Worm (Caenorhabditis elegans) whole organism, L1 larva: Measurements from ENCODE around the gene C14E2.4.

Experiments
- C04F5.9 ChIP-seq: sonication (generic microtip); optimal IDR thresholded peaks from 2 replicates; lab custom pipeline; 2016; ENCODE audit warnings: missing genetic modification characterization, missing compliant biosample characterization
- C34B4.2 ChIP-seq: sonication (generic microtip); optimal IDR thresholded peaks from 2 replicates; lab custom pipeline; 2017; ENCODE audit warnings: mild to moderate bottlenecking, missing genetic modification characterization, missing compliant biosample characterization
- Y116A8C.19 ChIP-seq: sonication (generic microtip); optimal IDR thresholded peaks from 2 replicates; lab custom pipeline; 2016; ENCODE audit warnings: missing compliant biosample characterization, missing genetic modification characterization, borderline replicate concordance
- aha-1 ChIP-seq: fragments of 150-350 bp; optimal IDR thresholded peaks from 2 replicates; lab custom pipeline; 2014; ENCODE audit warnings: missing biosample characterization, missing genetic modification characterization
- alr-1 ChIP-seq: fragments of 200-800 bp; sonication (Bioruptor generic); optimal IDR thresholded peaks from 2 replicates; lab custom pipeline; 2018; ENCODE audit warnings: borderline replicate concordance, mild to moderate bottlenecking, missing genetic modification characterization, missing compliant biosample characterization
- aly-2 ChIP-seq: fragments of 150-350 bp; optimal IDR thresholded peaks from 2 replicates; lab custom pipeline; 2014; ENCODE audit warnings: missing biosample characterization, missing genetic modification characterization
- ama-1 ChIP-seq: fragments of 150-350 bp; optimal IDR thresholded peaks from 2 replicates; lab custom pipeline; 2014
- blmp-1 ChIP-seq: fragments of 150-350 bp; optimal IDR thresholded peaks from 2 replicates; lab custom pipeline; 2014; ENCODE audit warnings: missing biosample characterization, missing genetic modification characterization
- ceh-63 ChIP-seq: fragments of 200-800 bp; sonication (Bioruptor generic); optimal IDR thresholded peaks from 2 replicates; lab custom pipeline; 2018; ENCODE audit warnings: mild to moderate bottlenecking, missing genetic modification characterization, missing compliant biosample characterization
- ceh-8 ChIP-seq: fragments of 200-800 bp; sonication (Bioruptor generic); optimal IDR thresholded peaks from 2 replicates; lab custom pipeline; 2018; ENCODE audit warnings: mild to moderate bottlenecking, missing genetic modification characterization, moderate library complexity, missing compliant biosample characterization
- ceh-82 ChIP-seq, 3 experiments: fragments of 150-350 bp in 1 of 3; sonication (generic microtip) in 2 of 3; optimal IDR thresholded peaks; 2 replicates each; lab custom pipeline; 2014 to 2017; ENCODE audit warnings: missing biosample characterization in 3 of 3, missing genetic modification characterization in 3 of 3
- ces-1 ChIP-seq: fragments of 150-350 bp; optimal IDR thresholded peaks from 2 replicates; lab custom pipeline; 2014; ENCODE audit warnings: missing biosample characterization, missing genetic modification reagents, missing genetic modification characterization
- dpl-1 ChIP-seq, 3 experiments: fragments of 150-350 bp in 2 of 3; sonication (generic microtip) in 1 of 3; optimal IDR thresholded peaks; 2 replicates each; lab custom pipeline; 2014 to 2017; ENCODE audit warnings: missing biosample characterization in 3 of 3, missing genetic modification characterization in 3 of 3, missing genetic modification reagents in 3 of 3
- dsc-1 ChIP-seq: sonication (generic microtip); optimal IDR thresholded peaks from 2 replicates; lab custom pipeline; 2016; ENCODE audit warnings: mild to moderate bottlenecking, missing genetic modification characterization, missing compliant biosample characterization
- efl-1 ChIP-seq, 4 experiments: fragments of 150-350 bp; optimal IDR thresholded peaks in 3 of 4; peaks in 1 of 4; 1 replicate in 1 of 4; 2 replicates in 3 of 4; lab custom pipeline; 2014; ENCODE audit warnings: missing biosample characterization in 2 of 4, missing genetic modification characterization in 2 of 4, missing genetic modification reagents in 2 of 4
- efl-3 ChIP-seq: fragments of 200-800 bp; sonication (Bioruptor generic); optimal IDR thresholded peaks from 2 replicates; lab custom pipeline; 2018; ENCODE audit warnings: mild to moderate bottlenecking, missing genetic modification characterization, missing compliant biosample characterization
- egl-13 ChIP-seq: sonication (generic microtip); optimal IDR thresholded peaks from 2 replicates; lab custom pipeline; 2016; ENCODE audit warnings: missing genotype, missing genetic modification reagents, missing genetic modification characterization, missing compliant biosample characterization
- elt-3 ChIP-seq, 6 experiments: fragments of 150-350 bp in 1 of 6; sonication (generic microtip); optimal IDR thresholded peaks; 2 replicates each; lab custom pipeline; 2017 to 2018; ENCODE audit warnings: missing biosample characterization in 6 of 6, missing genetic modification characterization in 6 of 6, inconsistent platforms in 1 of 6
- ets-5 ChIP-seq: fragments of 200-800 bp; sonication (Bioruptor generic); IDR thresholded peaks from 2 replicates; pipeline ENCODE4 v1.3.6; 2022; ENCODE audit warnings: missing genetic modification characterization, missing compliant biosample characterization
- fos-1 ChIP-seq: fragments of 150-350 bp; optimal IDR thresholded peaks from 2 replicates; lab custom pipeline; 2014; ENCODE audit warnings: missing biosample characterization, missing genetic modification characterization
- hlh-17 ChIP-seq: fragments of 200-800 bp; sonication (Bioruptor generic); optimal IDR thresholded peaks from 2 replicates; lab custom pipeline; 2018; ENCODE audit warnings: missing genetic modification characterization, mild to moderate bottlenecking, missing compliant biosample characterization, moderate library complexity, borderline replicate concordance
- hlh-4 ChIP-seq: sonication (generic microtip); optimal IDR thresholded peaks from 2 replicates; lab custom pipeline; 2016; ENCODE audit warnings: mild to moderate bottlenecking, missing genetic modification characterization, missing compliant biosample characterization
- hpl-2 ChIP-seq: fragments of 150-350 bp; optimal IDR thresholded peaks from 2 replicates; lab custom pipeline; 2014; ENCODE audit warnings: missing biosample characterization, missing genetic modification reagents, missing genetic modification characterization
- isw-1 ChIP-seq: fragments of 200-800 bp; sonication (Bioruptor generic); IDR thresholded peaks from 2 replicates; pipeline ENCODE4 v1.3.6; 2022; ENCODE audit warnings: missing genetic modification characterization, missing compliant biosample characterization
- lin-13 ChIP-seq: fragments of 150-350 bp; optimal IDR thresholded peaks from 2 replicates; lab custom pipeline; 2014; ENCODE audit warnings: missing biosample characterization, missing genetic modification reagents, missing genetic modification characterization
- lin-14 ChIP-seq: fragments of 200-800 bp; sonication (Bioruptor generic); optimal IDR thresholded peaks from 2 replicates; lab custom pipeline; 2018; ENCODE audit warnings: mild to moderate bottlenecking, missing genetic modification characterization, moderate library complexity, missing compliant biosample characterization
- lsy-2 ChIP-seq, 2 experiments: fragments of 150-350 bp; optimal IDR thresholded peaks; 2 replicates each; lab custom pipeline; 2014; ENCODE audit warnings: missing biosample characterization in 2 of 2, missing genetic modification characterization in 2 of 2
- mdl-1 ChIP-seq, 2 experiments: fragments of 150-350 bp; optimal IDR thresholded peaks; 2 replicates each; lab custom pipeline; 2014 to 2017; ENCODE audit warnings: missing biosample characterization in 2 of 2, missing genetic modification characterization in 2 of 2, inconsistent platforms in 1 of 2
- mef-2 ChIP-seq: fragments of 150-350 bp; optimal IDR thresholded peaks from 2 replicates; lab custom pipeline; 2014; ENCODE audit warnings: missing biosample characterization, missing genetic modification characterization
- mep-1 ChIP-seq: fragments of 150-350 bp; optimal IDR thresholded peaks from 2 replicates; lab custom pipeline; 2014; ENCODE audit warnings: missing biosample characterization, missing genetic modification characterization
- nhr-19 ChIP-seq: fragments of 200-800 bp; sonication (Bioruptor generic); conservative IDR thresholded peaks from 2 replicates; pipeline ENCODE4 v1.3.6; 2022; ENCODE audit warnings: missing genetic modification characterization, missing compliant biosample characterization
- nhr-20 ChIP-seq: sonication (generic microtip); optimal IDR thresholded peaks from 2 replicates; lab custom pipeline; 2016; ENCODE audit warnings: mild to moderate bottlenecking, missing genetic modification characterization, missing compliant biosample characterization
- nhr-28 ChIP-seq: fragments of 150-350 bp; optimal IDR thresholded peaks from 2 replicates; lab custom pipeline; 2014; ENCODE audit warnings: missing biosample characterization, missing genetic modification characterization
- nhr-47 ChIP-seq: sonication (generic microtip); optimal IDR thresholded peaks from 2 replicates; lab custom pipeline; 2016; ENCODE audit warnings: mild to moderate bottlenecking, missing genetic modification characterization, moderate library complexity, missing compliant biosample characterization
- nhr-84 ChIP-seq: sonication (generic microtip); optimal IDR thresholded peaks from 2 replicates; lab custom pipeline; 2017; ENCODE audit warnings: missing biosample characterization, missing genetic modification characterization
- nhr-85 ChIP-seq: sonication (generic microtip); peaks from one replicate; lab custom pipeline; 2016; ENCODE audit warnings: missing genetic modification characterization, inconsistent platforms, missing compliant biosample characterization
- pqm-1 ChIP-seq: sonication (generic microtip); optimal IDR thresholded peaks from 3 replicates; lab custom pipeline; 2017; ENCODE audit warnings: missing biosample characterization, missing genetic modification characterization
- rnt-1 ChIP-seq: sonication (generic microtip); optimal IDR thresholded peaks from 2 replicates; lab custom pipeline; 2016; ENCODE audit warnings: mild to moderate bottlenecking, missing genetic modification characterization, moderate library complexity, missing compliant biosample characterization
- skn-1 ChIP-seq: fragments of 150-350 bp; optimal IDR thresholded peaks from 2 replicates; lab custom pipeline; 2014; ENCODE audit warnings: missing biosample characterization, missing genetic modification characterization
- sox-4 ChIP-seq: sonication (generic microtip); optimal IDR thresholded peaks from 2 replicates; lab custom pipeline; 2016; ENCODE audit warnings: missing genetic modification characterization, missing compliant biosample characterization
- swsn-7 ChIP-seq: sonication (generic microtip); optimal IDR thresholded peaks from 2 replicates; lab custom pipeline; 2016; ENCODE audit warnings: missing genetic modification characterization, missing compliant biosample characterization
- tlp-1 ChIP-seq: fragments of 150-350 bp; optimal IDR thresholded peaks from 2 replicates; lab custom pipeline; 2014; ENCODE audit warnings: missing biosample characterization, missing genetic modification characterization
- unc-130 ChIP-seq: fragments of 150-350 bp; optimal IDR thresholded peaks from 2 replicates; lab custom pipeline; 2017; ENCODE audit warnings: missing biosample characterization, missing genetic modification characterization, inconsistent platforms
- unc-62 ChIP-seq: fragments of 150-350 bp; optimal IDR thresholded peaks from 2 replicates; lab custom pipeline; 2014; ENCODE audit warnings: missing biosample characterization, missing genetic modification reagents, missing genetic modification characterization
- unc-98 ChIP-seq: fragments of 200-800 bp; sonication (Bioruptor generic); IDR thresholded peaks from 2 replicates; pipeline ENCODE4 v1.3.6; 2022; ENCODE audit warnings: missing genetic modification characterization, missing compliant biosample characterization
- zip-4 ChIP-seq: fragments of 200-800 bp; sonication (Bioruptor generic); optimal IDR thresholded peaks from 2 replicates; lab custom pipeline; 2018; ENCODE audit warnings: mild to moderate bottlenecking, missing genetic modification characterization, moderate library complexity, missing compliant biosample characterization
- ztf-4 ChIP-seq: fragments of 150-350 bp; optimal IDR thresholded peaks from 2 replicates; lab custom pipeline; 2014; ENCODE audit warnings: missing biosample characterization, missing genetic modification characterization

Gene C14E2.4

ce11 chrX:1821235-1821634 lies at the start of gene C14E2.4:
Gene C14E2.4, minus strand, starts transcription at chrX:1821335.
- TF ChIP-seq ceh-63 (GFP tag; lab: Kevin White, UChicago) (no peak), aly-2 (no peak), rnt-1 (tag; lab: Kevin White, UChicago) (no peak), unc-98 (GFP tag; lab: Robert Waterston, UW) (no peak), dsc-1 (no peak), nhr-19 (GFP tag; lab: Robert Waterston, UW) (no peak), unc-62 (GFP tag; lab: Kevin White, UChicago) (no peak), nhr-85 (tag; lab: Kevin White, UChicago) (no peak), blmp-1 (no peak), pqm-1 (tag; lab: Kevin White, UChicago) (no peak), zip-4 (GFP tag; lab: Kevin White, UChicago) (no peak)

DNA sequence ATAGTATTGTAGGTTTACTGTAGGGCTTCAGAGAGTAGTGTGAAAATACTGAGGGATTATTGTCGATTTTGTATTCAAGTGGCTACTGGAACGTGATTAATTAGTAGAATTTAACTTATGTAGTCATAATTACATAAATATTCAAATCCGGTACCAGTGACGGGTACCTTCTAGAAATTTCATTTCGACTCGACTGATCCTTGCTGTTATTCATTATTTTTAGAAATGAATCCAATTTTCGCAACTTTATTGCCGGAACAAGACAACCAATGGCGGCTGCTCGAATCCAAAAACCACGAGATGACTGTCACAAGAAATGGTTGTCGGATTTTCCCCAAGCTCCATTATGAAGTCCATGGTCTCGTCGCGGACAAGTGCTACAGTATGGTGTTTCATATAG lies 43.8 kb upstream of the C14E2.4 start, which contains the start of gene tbx-41:
Gene tbx-41, plus strand, starts transcription at position 301 of the 400 bp plus-strand sequence.
- TF ChIP-seq aha-1 (tag; lab: Kevin White, UChicago) (no peak), egl-13 (tag; lab: Kevin White, UChicago) (no peak), rnt-1 (tag; lab: Kevin White, UChicago) (no peak), C34B4.2 (tag; lab: Kevin White, UChicago) (no peak), ztf-4 (tag; lab: Kevin White, UChicago) (no peak), nhr-47 (tag; lab: Kevin White, UChicago) (no peak), hlh-17 (GFP tag; lab: Kevin White, UChicago) (no peak), skn-1 (tag; lab: Kevin White, UChicago) (no peak), alr-1 (no peak), hpl-2 (GFP tag; lab: Kevin White, UChicago) (no peak), tlp-1 (no peak), lin-14 (GFP tag; lab: Kevin White, UChicago) (no peak)
- TF ChIP-seq, all 84 proteins: peak for 0

DNA sequence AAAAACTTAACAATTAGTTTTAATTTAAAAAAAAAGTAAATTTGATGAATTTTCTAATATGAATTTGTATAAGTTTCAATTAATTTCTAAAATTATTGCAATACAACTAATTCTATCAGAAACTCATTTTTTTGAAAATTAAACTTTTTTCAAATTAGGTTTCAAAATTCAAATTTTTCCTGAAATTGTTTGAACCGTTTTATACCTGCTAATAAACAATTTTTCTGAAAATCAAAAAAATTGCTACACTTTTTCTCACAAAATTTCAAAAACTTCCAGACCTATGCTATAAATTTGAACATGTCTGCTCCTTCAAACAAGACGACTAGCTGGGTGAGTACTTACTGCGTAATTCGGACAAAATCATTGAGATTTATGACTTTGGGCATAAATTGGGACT lies 39.3 kb upstream of the C14E2.4 start, which contains the start of gene T26C11.8:
Gene T26C11.8, plus strand, starts transcription at position 301 of the 400 bp plus-strand sequence.
- TF ChIP-seq nhr-28 (tag; lab: Kevin White, UChicago), result no peak
- TF ChIP-seq aly-2, result no peak
- no peak for TF ChIP-seq alr-1
- TF ChIP-seq unc-130, result no peak
- no peak for TF ChIP-seq lsy-2 (tag; optimal IDR thresholded peaks at IDR 0.05; lab: Kevin White, UChicago)
- no peak for TF ChIP-seq ets-5 (GFP tag; lab: Robert Waterston, UW)
- no peak for TF ChIP-seq mdl-1 (tag; optimal IDR thresholded peaks at IDR 0.05; lab: Kevin White, UChicago)
- TF ChIP-seq efl-3, result no peak
- no peak for TF ChIP-seq C04F5.9 (tag; lab: Kevin White, UChicago)
- TF ChIP-seq egl-13 (tag; lab: Kevin White, UChicago), result no peak
- TF ChIP-seq fos-1 (tag; lab: Kevin White, UChicago), result no peak
- no peak for TF ChIP-seq isw-1
- no peak for TF ChIP-seq ces-1 (GFP tag; lab: Kevin White, UChicago)
- no peak for TF ChIP-seq dsc-1
- no peak for TF ChIP-seq sox-4
- TF ChIP-seq mep-1, result no peak
- no peak for TF ChIP-seq swsn-7 (tag; lab: Kevin White, UChicago)
- no peak for TF ChIP-seq elt-3 (tag; optimal IDR thresholded peaks at IDR 0.05; lab: Kevin White, UChicago)
- no peak for TF ChIP-seq efl-1 (optimal IDR thresholded peaks at IDR 0.05; lab: Kevin White, UChicago)
- TF ChIP-seq efl-1 (GFP tag; optimal IDR thresholded peaks at IDR 0.05 in 1 of 2; lab: Kevin White, UChicago), result no peak

ce11 chrX:1858616-1859015 lies 37.5 kb upstream of the C14E2.4 start:
- no peak for TF ChIP-seq zip-4 (GFP tag; lab: Kevin White, UChicago)
- TF ChIP-seq tlp-1, result no peak
- TF ChIP-seq ces-1 (GFP tag; lab: Kevin White, UChicago), result no peak
- TF ChIP-seq Y116A8C.19 (tag; lab: Kevin White, UChicago), result no peak
- no peak for TF ChIP-seq mef-2 (tag; lab: Kevin White, UChicago)
- no peak for TF ChIP-seq unc-130
- no peak for TF ChIP-seq lin-13 (GFP tag; lab: Kevin White, UChicago)
- no peak for TF ChIP-seq nhr-84 (tag; lab: Kevin White, UChicago)
- peak; percentile 64 for TF ChIP-seq ceh-8 (GFP tag; lab: Kevin White, UChicago)
- peak; percentile 20 to 31 for TF ChIP-seq efl-1 (optimal IDR thresholded peaks at IDR 0.05; lab: Kevin White, UChicago)
- peak; percentile 0 to 93 for TF ChIP-seq efl-1 (GFP tag; optimal IDR thresholded peaks at IDR 0.05 in 1 of 2; lab: Kevin White, UChicago)
- peak; percentile 66 for TF ChIP-seq nhr-20 (tag; lab: Kevin White, UChicago)
- peak; percentile 10; the same call in 1 of the 2 replicates for TF ChIP-seq isw-1
- no peak for TF ChIP-seq hlh-4
- TF ChIP-seq rnt-1 (tag; lab: Kevin White, UChicago), result peak; percentile 81
- peak in 1 of 3 experiments; percentile 9 for TF ChIP-seq dpl-1 (GFP tag; optimal IDR thresholded peaks at IDR 0.05; lab: Kevin White, UChicago)
- no peak for TF ChIP-seq efl-3
- peak; percentile 19 for TF ChIP-seq egl-13 (tag; lab: Kevin White, UChicago)
- TF ChIP-seq ama-1 (lab: Kevin White, UChicago), result no peak
- no peak for TF ChIP-seq pqm-1 (tag; lab: Kevin White, UChicago)
- peak in 2 of 3 experiments; percentile 52 to 55 for TF ChIP-seq ceh-82 (tag; optimal IDR thresholded peaks at IDR 0.05; lab: Kevin White, UChicago)
